Worm (Caenorhabditis elegans) whole organism, midembryonic: ENCODE measurements around the gene act-2.

Experiments
- T22C8.4 ChIP-seq: fragments of 200-800 bp; sonication (Bioruptor generic); IDR thresholded peaks from 2 replicates; pipeline ENCODE4 v1.3.6; 2022; ENCODE audit warnings: missing genetic modification characterization, missing compliant biosample characterization
- cog-1 ChIP-seq: sonication (generic microtip); optimal IDR thresholded peaks from 2 replicates; lab custom pipeline; 2016; ENCODE audit warnings: missing genetic modification characterization, missing compliant biosample characterization
- flt-1 ChIP-seq: fragments of 200-800 bp; sonication (Bioruptor generic); IDR thresholded peaks from 2 replicates; pipeline ENCODE4 v1.3.6; 2022; ENCODE audit warnings: missing genetic modification characterization, missing compliant biosample characterization
- klf-2 ChIP-seq: fragments of 200-800 bp; sonication (Bioruptor generic); conservative IDR thresholded peaks from 2 replicates; pipeline ENCODE4 v1.3.6; 2022; ENCODE audit warnings: missing genetic modification reagents, missing genetic modification characterization, missing compliant biosample characterization
- med-1 ChIP-seq: sonication (generic microtip); optimal IDR thresholded peaks from 2 replicates; lab custom pipeline; 2017; ENCODE audit warnings: missing genetic modification characterization, mild to moderate bottlenecking, missing compliant biosample characterization, antibody characterized with exemption, missing genetic modification reagents; ENCODE audit not compliant: insufficient read depth
- ref-1 ChIP-seq: fragments of 200-800 bp; sonication (Bioruptor generic); conservative IDR thresholded peaks from 2 replicates; pipeline ENCODE4 v1.3.6; 2022; ENCODE audit warnings: missing genetic modification reagents, missing genetic modification characterization, missing compliant biosample characterization
- tab-1 ChIP-seq: fragments of 200-800 bp; sonication (Bioruptor generic); IDR thresholded peaks from 2 replicates; pipeline ENCODE4 v1.3.6; 2022; ENCODE audit warnings: missing genetic modification characterization, missing compliant biosample characterization
- ztf-23 ChIP-seq: fragments of 200-800 bp; sonication (Bioruptor generic); IDR thresholded peaks from 2 replicates; pipeline ENCODE4 v1.3.6; 2022; ENCODE audit warnings: missing genetic modification reagents, missing genetic modification characterization, missing compliant biosample characterization
- ztf-29 ChIP-seq: fragments of 200-800 bp; sonication (Bioruptor generic); IDR thresholded peaks from 2 replicates; pipeline ENCODE4 v1.3.6; 2022; ENCODE audit warnings: missing genetic modification reagents, missing genetic modification characterization, missing compliant biosample characterization

ce11 chrV:11124922-11125321 is 47.0 kb upstream of the act-2 start, which contains the start of gene C06H2.2:
- no peak for TF ChIP-seq T22C8.4 (GFP tag; lab: Robert Waterston, UW)
- TF ChIP-seq ref-1 = no peak
- TF ChIP-seq flt-1 (GFP tag; lab: Robert Waterston, UW) = no peak
- no peak for TF ChIP-seq klf-2
- TF ChIP-seq tab-1 (GFP tag; lab: Robert Waterston, UW) = no peak
- no peak for TF ChIP-seq cog-1 (tag; lab: Kevin White, UChicago)
- no peak for TF ChIP-seq med-1
- TF ChIP-seq ztf-23 (GFP tag; lab: Robert Waterston, UW) = no peak
- TF ChIP-seq ztf-29 (GFP tag; lab: Robert Waterston, UW) = no peak
